Worm (Caenorhabditis elegans) whole organism, L4/young adult: ENCODE data around the gene T04B8.5.

Experiments used
- W03F9.2 ChIP-seq: fragments of 150-350 bp; optimal IDR thresholded peaks from 2 replicates; lab custom pipeline; 2014; ENCODE audit warnings: missing biosample characterization, missing genetic modification characterization
- dao-5 ChIP-seq: sonication (generic microtip); optimal IDR thresholded peaks from 2 replicates; lab custom pipeline; 2016; ENCODE audit warnings: missing genotype, missing genetic modification characterization, moderate library complexity, missing compliant biosample characterization
- him-1 ChIP-seq: sonication (generic microtip); optimal IDR thresholded peaks from 2 replicates; lab custom pipeline; 2016; ENCODE audit warnings: missing genotype, missing genetic modification reagents, missing genetic modification characterization, missing compliant biosample characterization

DNA sequence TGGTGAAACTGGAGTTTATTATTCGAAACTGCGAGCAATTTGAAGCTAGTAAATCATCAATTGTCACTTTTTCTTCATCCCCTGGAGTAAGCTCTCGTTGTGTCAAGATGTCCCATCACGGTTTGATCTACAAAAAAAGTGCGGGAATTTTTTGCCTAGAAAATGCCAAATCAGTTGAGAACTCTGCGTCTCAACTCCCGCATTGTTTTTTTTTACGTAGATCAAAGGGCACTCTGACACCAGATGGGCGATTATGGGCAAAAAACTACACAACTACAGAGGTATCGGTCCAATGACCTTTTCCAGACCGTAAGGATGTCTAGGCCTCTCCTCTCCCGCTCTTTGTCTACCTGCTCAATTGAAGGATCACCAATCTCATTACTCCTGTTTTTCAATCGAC, 36.8 kb downstream of the T04B8.5 start, which contains the start of gene fbxb-34:
- TF ChIP-seq W03F9.2 (tag; lab: Kevin White, UChicago) (no peak), him-1 (tag; lab: Kevin White, UChicago) (no peak), dao-5 (tag; lab: Kevin White, UChicago) (no peak)
